Fruit fly (Drosophila melanogaster) whole organism, embryonic: ENCODE measurements around the gene pav.

ENCODE experiments used
- CG10321 ChIP-seq: fragments of 200-800 bp; sonication (Bioruptor generic); IDR thresholded peaks from 2 replicates; pipeline ENCODE4 v1.3.6; 2022; ENCODE audit warnings: missing biosample characterization, missing genetic modification characterization
- CG11504 ChIP-seq: fragments of 200-800 bp; sonication (Bioruptor generic); optimal IDR thresholded peaks from 3 replicates; lab custom pipeline; 2019; ENCODE audit warnings: missing biosample characterization, mild to moderate bottlenecking, missing genetic modification characterization, moderate library complexity
- CG13424 ChIP-seq: fragments of 200-800 bp; sonication (Bioruptor generic); optimal IDR thresholded peaks from 2 replicates; lab custom pipeline; 2019; ENCODE audit warnings: missing biosample characterization, mild to moderate bottlenecking, missing genetic modification characterization, moderate library complexity
- CG13775 ChIP-seq: fragments of 200-800 bp; sonication (Bioruptor generic); optimal IDR thresholded peaks from 3 replicates; lab custom pipeline; 2017; ENCODE audit warnings: missing biosample characterization, mild to moderate bottlenecking, missing genetic modification characterization
- CG14050 ChIP-seq: fragments of 200-800 bp; sonication (Bioruptor generic); IDR thresholded peaks from 3 replicates; pipeline ENCODE4 v1.3.6; 2022; ENCODE audit warnings: missing biosample characterization, missing genetic modification characterization
- CG15514 ChIP-seq: fragments of 200-800 bp; sonication (Bioruptor generic); optimal IDR thresholded peaks from 3 replicates; lab custom pipeline; 2017; ENCODE audit warnings: missing biosample characterization, missing genetic modification characterization, mild to moderate bottlenecking, moderate library complexity, missing genetic modification reagents
- CG17186 ChIP-seq: fragments of 200-800 bp; sonication (Bioruptor generic); optimal IDR thresholded peaks from 3 replicates; lab custom pipeline; 2017; ENCODE audit warnings: missing biosample characterization, missing genetic modification reagents, missing genetic modification characterization
- CG18011 ChIP-seq: fragments of 200-800 bp; sonication (Bioruptor generic); optimal IDR thresholded peaks from 2 replicates; lab custom pipeline; 2017; ENCODE audit warnings: missing biosample characterization, missing genetic modification characterization, mild to moderate bottlenecking, moderate library complexity, missing genotype
- CG2875 ChIP-seq: fragments of 200-800 bp; sonication (Bioruptor generic); optimal IDR thresholded peaks from 2 replicates; lab custom pipeline; 2017; ENCODE audit warnings: missing biosample characterization, mild to moderate bottlenecking, missing genetic modification characterization, missing genetic modification reagents
- CG34376 ChIP-seq: fragments of 200-800 bp; sonication (Bioruptor generic); optimal IDR thresholded peaks from 2 replicates; lab custom pipeline; 2018; ENCODE audit warnings: missing biosample characterization, mild to moderate bottlenecking, missing genetic modification characterization
- CG34422 ChIP-seq: fragments of 200-800 bp; sonication (Bioruptor generic); IDR thresholded peaks from 3 replicates; pipeline ENCODE4 v1.3.6; 2022; ENCODE audit warnings: missing biosample characterization, missing genetic modification characterization
- CG4404 ChIP-seq: fragments of 200-800 bp; sonication (Bioruptor generic); IDR thresholded peaks from 2 replicates; pipeline ENCODE4 v1.3.6; 2022; ENCODE audit warnings: missing biosample characterization, missing genetic modification characterization
- CG4617 ChIP-seq: fragments of 200-800 bp; sonication (Bioruptor generic); optimal IDR thresholded peaks from 3 replicates; lab custom pipeline; 2016; ENCODE audit warnings: missing biosample characterization, missing genetic modification characterization, borderline replicate concordance
- CG7987 ChIP-seq: fragments of 200-800 bp; sonication (Bioruptor generic); optimal IDR thresholded peaks from 2 replicates; lab custom pipeline; 2018; ENCODE audit warnings: missing biosample characterization, mild to moderate bottlenecking, missing genetic modification characterization, moderate library complexity
- CG9727 ChIP-seq: fragments of 200-800 bp; sonication (Bioruptor generic); optimal IDR thresholded peaks from 3 replicates; lab custom pipeline; 2017; ENCODE audit warnings: missing biosample characterization, mild to moderate bottlenecking, missing genetic modification characterization
- CG9797 ChIP-seq: fragments of 200-800 bp; sonication (Bioruptor generic); optimal IDR thresholded peaks from 3 replicates; lab custom pipeline; 2018; ENCODE audit warnings: missing biosample characterization, mild to moderate bottlenecking, missing genetic modification characterization
- CG9876 ChIP-seq: fragments of 200-800 bp; sonication (Bioruptor generic); optimal IDR thresholded peaks from 2 replicates; lab custom pipeline; 2016; ENCODE audit warnings: missing biosample characterization, missing genetic modification characterization
- CG9932 ChIP-seq: fragments of 200-800 bp; sonication (Bioruptor generic); IDR thresholded peaks from 2 replicates; pipeline ENCODE4 v1.3.6; 2022; ENCODE audit warnings: missing biosample characterization, missing genetic modification characterization
- CHES-1-like ChIP-seq: fragments of 200-800 bp; sonication (Bioruptor generic); optimal IDR thresholded peaks from 2 replicates; lab custom pipeline; 2016; ENCODE audit warnings: missing biosample characterization, missing genetic modification characterization
- D19B ChIP-seq: fragments of 200-800 bp; sonication (Bioruptor generic); optimal IDR thresholded peaks from 2 replicates; lab custom pipeline; 2017; ENCODE audit warnings: missing biosample characterization, mild to moderate bottlenecking, missing genetic modification characterization
- Doc3 ChIP-seq: fragments of 200-800 bp; sonication (Bioruptor generic); IDR thresholded peaks from 3 replicates; pipeline ENCODE4 v1.3.6; 2022; ENCODE audit warnings: missing biosample characterization, missing genetic modification characterization; ENCODE audit not compliant: partially characterized antibody
- E2f1 ChIP-seq: fragments of 200-800 bp; sonication (Bioruptor generic); IDR thresholded peaks from 2 replicates; pipeline ENCODE4 v1.3.6; 2022; ENCODE audit warnings: missing biosample characterization, missing genetic modification characterization
- Fer2 ChIP-seq: fragments of 200-800 bp; sonication (Bioruptor generic); optimal IDR thresholded peaks from 2 replicates; lab custom pipeline; 2018; ENCODE audit warnings: missing biosample characterization, mild to moderate bottlenecking, missing genetic modification characterization, moderate library complexity
- MESR4 ChIP-seq: fragments of 200-800 bp; sonication (Bioruptor generic); optimal IDR thresholded peaks from 2 replicates; lab custom pipeline; 2018; ENCODE audit warnings: missing biosample characterization, mild to moderate bottlenecking, missing genetic modification characterization, moderate library complexity
- Ravus ChIP-seq: fragments of 200-800 bp; sonication (Bioruptor generic); IDR thresholded peaks from 2 replicates; pipeline ENCODE4 v1.3.6; 2022; ENCODE audit warnings: missing biosample characterization, missing genetic modification characterization
- Rfx ChIP-seq: fragments of 200-800 bp; sonication (Bioruptor generic); IDR thresholded peaks from 2 replicates; pipeline ENCODE4 v1.3.6; 2022; ENCODE audit warnings: missing biosample characterization, missing genetic modification characterization
- Sry-δ ChIP-seq: fragments of 200-800 bp; sonication (Bioruptor generic); optimal IDR thresholded peaks from 2 replicates; lab custom pipeline; 2016; ENCODE audit warnings: missing biosample characterization, missing genetic modification characterization
- Ssrp ChIP-seq: fragments of 200-800 bp; sonication (Bioruptor generic); optimal IDR thresholded peaks from 2 replicates; lab custom pipeline; 2018; ENCODE audit warnings: missing biosample characterization, mild to moderate bottlenecking, missing genetic modification characterization, moderate library complexity
- Vsx1 ChIP-seq: fragments of 200-800 bp; sonication (Bioruptor generic); optimal IDR thresholded peaks from 2 replicates; lab custom pipeline; 2017; ENCODE audit warnings: missing biosample characterization, mild to moderate bottlenecking, missing genetic modification characterization, missing genetic modification reagents
- Xbp1 ChIP-seq: fragments of 200-800 bp; sonication (Bioruptor generic); optimal IDR thresholded peaks from 3 replicates; lab custom pipeline; 2016; ENCODE audit warnings: missing biosample characterization, mild to moderate bottlenecking, missing genetic modification characterization
- ara ChIP-seq: fragments of 200-800 bp; sonication (Bioruptor generic); IDR thresholded peaks from 2 replicates; pipeline ENCODE4 v1.3.6; 2022; ENCODE audit warnings: missing biosample characterization, missing genetic modification characterization
- az2 ChIP-seq: fragments of 200-800 bp; sonication (Bioruptor generic); optimal IDR thresholded peaks from 3 replicates; lab custom pipeline; 2016; ENCODE audit warnings: missing biosample characterization, missing genetic modification characterization
- cad ChIP-seq: fragments of >200 bp; optimal IDR thresholded peaks from 2 replicates; lab custom pipeline; 2017; ENCODE audit warnings: missing biosample characterization, missing genetic modification characterization
- chif ChIP-seq, 2 experiments: fragments of 200-800 bp; sonication (Bioruptor generic); optimal IDR thresholded peaks; 3 replicates each; lab custom pipeline; 2016; ENCODE audit warnings: missing biosample characterization in 2 of 2, missing genetic modification characterization in 2 of 2
- dpn ChIP-seq, 2 experiments: fragments of 200-800 bp; sonication (Bioruptor generic); optimal IDR thresholded peaks; 3 replicates each; lab custom pipeline; 2016; ENCODE audit warnings: missing biosample characterization in 2 of 2, missing genetic modification characterization in 2 of 2
- esg ChIP-seq: fragments of 200-800 bp; sonication (Bioruptor generic); conservative IDR thresholded peaks from 2 replicates; pipeline ENCODE4 v1.3.6; 2022; ENCODE audit warnings: missing biosample characterization, missing genetic modification characterization
- jigr1 ChIP-seq: fragments of 200-800 bp; sonication (Bioruptor generic); IDR thresholded peaks from 3 replicates; pipeline ENCODE4 v1.3.6; 2022; ENCODE audit warnings: missing biosample characterization, missing genetic modification characterization
- peb ChIP-seq: fragments of 200-800 bp; sonication (Bioruptor generic); IDR thresholded peaks from 2 replicates; pipeline ENCODE4 v1.3.6; 2022; ENCODE audit warnings: missing biosample characterization, missing genetic modification characterization
- pita ChIP-seq: fragments of 200-800 bp; sonication (Bioruptor generic); optimal IDR thresholded peaks from 2 replicates; lab custom pipeline; 2017; ENCODE audit warnings: missing biosample characterization, mild to moderate bottlenecking, missing genetic modification characterization
- pros ChIP-seq: fragments of 200-800 bp; sonication (Bioruptor generic); optimal IDR thresholded peaks from 3 replicates; lab custom pipeline; 2019; ENCODE audit warnings: missing biosample characterization, mild to moderate bottlenecking, missing genetic modification characterization, moderate library complexity
- repo ChIP-seq: fragments of 200-800 bp; sonication (Bioruptor generic); optimal IDR thresholded peaks from 2 replicates; lab custom pipeline; 2016; ENCODE audit warnings: missing biosample characterization, missing genetic modification characterization
- sim ChIP-seq: fragments of 200-800 bp; sonication (Bioruptor generic); IDR thresholded peaks from 2 replicates; pipeline ENCODE4 v1.3.6; 2022; ENCODE audit warnings: missing biosample characterization, missing genetic modification characterization
- sima ChIP-seq: fragments of 200-800 bp; sonication (Bioruptor generic); optimal IDR thresholded peaks from 2 replicates; lab custom pipeline; 2016; ENCODE audit warnings: missing biosample characterization, missing genetic modification characterization
- sr ChIP-seq: fragments of 200-800 bp; sonication (Bioruptor generic); IDR thresholded peaks from 3 replicates; pipeline ENCODE4 v1.3.6; 2022; ENCODE audit warnings: missing biosample characterization, missing genetic modification characterization
- ssp ChIP-seq: fragments of 200-800 bp; sonication (Bioruptor generic); IDR thresholded peaks from 2 replicates; pipeline ENCODE4 v1.3.6; 2022; ENCODE audit warnings: missing biosample characterization, missing genetic modification characterization
- unpg ChIP-seq: fragments of 200-800 bp; sonication (Bioruptor generic); optimal IDR thresholded peaks from 3 replicates; lab custom pipeline; 2018; ENCODE audit warnings: missing biosample characterization, mild to moderate bottlenecking, missing genetic modification characterization, moderate library complexity
- wdn ChIP-seq: fragments of 200-800 bp; sonication (Bioruptor generic); IDR thresholded peaks from 2 replicates; pipeline ENCODE4 v1.3.6; 2022; ENCODE audit warnings: missing biosample characterization, missing genetic modification characterization
- wek ChIP-seq: fragments of 200-800 bp; sonication (Bioruptor generic); optimal IDR thresholded peaks from 3 replicates; lab custom pipeline; 2018; ENCODE audit warnings: missing biosample characterization, mild to moderate bottlenecking, missing genetic modification characterization, moderate library complexity

The pav gene

DNA sequence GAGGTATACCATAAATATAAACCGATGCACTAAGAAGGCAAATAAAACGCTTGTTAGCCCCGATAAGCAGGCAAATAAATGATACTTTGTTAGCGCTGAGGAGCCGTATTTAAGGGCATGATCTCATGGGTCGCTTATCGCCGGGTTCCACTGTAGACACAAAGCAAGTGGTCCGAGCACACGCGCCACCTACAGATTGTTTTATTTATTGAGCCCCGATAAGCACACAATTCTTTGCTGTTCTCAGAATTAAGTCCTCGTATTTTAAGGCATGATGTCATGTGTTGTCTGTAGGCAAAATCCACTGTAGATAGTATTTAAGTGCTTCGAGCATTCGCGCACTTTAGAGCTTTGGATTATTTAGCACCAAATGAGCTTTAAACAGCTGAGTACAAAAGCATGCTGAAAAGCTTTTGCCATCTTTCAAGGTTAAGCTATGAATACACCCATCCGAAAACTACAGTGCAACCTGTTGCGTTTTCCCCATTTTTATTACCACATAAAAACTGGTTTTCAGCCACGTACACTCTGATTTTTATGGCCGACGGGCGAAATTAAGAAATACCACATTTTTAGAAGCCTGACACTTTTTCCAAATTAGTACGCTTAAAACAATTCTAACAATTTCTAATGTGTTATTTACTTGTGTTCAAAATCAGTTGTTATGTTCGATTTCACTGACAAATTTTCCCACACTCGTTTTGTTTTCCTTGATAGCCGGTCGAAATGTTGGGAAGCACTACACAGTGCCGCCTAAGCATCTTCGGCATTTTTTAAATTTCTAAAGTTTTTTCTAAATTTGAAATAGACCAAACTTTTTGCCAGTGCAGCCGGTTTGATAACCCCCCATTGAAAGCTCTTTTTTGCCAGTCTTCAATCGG lies 2.9 kb upstream of the pav start, which contains the start of gene Sqor (continued):
- peak; percentile 47 for TF ChIP-seq ssp (GFP tag; lab: Robert Waterston, UW)
- TF ChIP-seq sr (GFP tag; lab: Robert Waterston, UW): peak; percentile 61; the same call in 2 of the 3 replicates
- peak; percentile 66 for TF ChIP-seq Fer2 (tag; lab: Kevin White, UChicago)
- no peak for TF ChIP-seq Doc3
- peak; percentile 72 for TF ChIP-seq az2
- TF ChIP-seq CG9876: peak; percentile 88
- TF ChIP-seq Vsx1 (GFP tag; lab: Kevin White, UChicago): no peak
- TF ChIP-seq CG2875 (GFP tag; lab: Kevin White, UChicago): peak; percentile 31
- peak; percentile 85 for TF ChIP-seq CHES-1-like (GFP tag; lab: Kevin White, UChicago)
- TF ChIP-seq MESR4 (GFP tag; lab: Kevin White, UChicago): no peak
- peak; percentile 86 for TF ChIP-seq unpg (GFP tag; lab: Kevin White, UChicago)
- TF ChIP-seq CG7987: peak; percentile 76
- peak; percentile 79 for TF ChIP-seq Ssrp (tag; lab: Kevin White, UChicago)
- TF ChIP-seq CG10321: peak; percentile 57; the same call in 1 of the 2 replicates
- TF ChIP-seq chif (GFP tag; optimal IDR thresholded peaks at IDR 0.05; lab: Kevin White, UChicago): peak; percentile 61 to 81
- TF ChIP-seq sima: peak; percentile 53
- peak; percentile 77 for TF ChIP-seq esg (GFP tag; lab: Robert Waterston, UW)
- peak; percentile 85 for TF ChIP-seq Rfx (GFP tag; lab: Robert Waterston, UW)
- TF ChIP-seq CG14050 (GFP tag; lab: Robert Waterston, UW): peak; percentile 80
- TF ChIP-seq jigr1: peak; percentile 71; the same call in 2 of the 3 replicates
- TF ChIP-seq CG17186: peak; percentile 4
- TF ChIP-seq CG11504 (tag; lab: Kevin White, UChicago): peak; percentile 85
- peak; percentile 78 to 90 for TF ChIP-seq dpn (GFP tag; optimal IDR thresholded peaks at IDR 0.05; lab: Kevin White, UChicago)
- TF ChIP-seq wdn: peak; percentile 70
- peak; percentile 52 for TF ChIP-seq Ravus (GFP tag; lab: Robert Waterston, UW)
- TF ChIP-seq pros (GFP tag; lab: Kevin White, UChicago): peak; percentile 27
- peak; percentile 76; the same call in 2 of the 3 replicates for TF ChIP-seq CG34422
- peak; percentile 80 for TF ChIP-seq CG18011 (GFP tag; lab: Kevin White, UChicago)
- TF ChIP-seq CG4617 (GFP tag; lab: Kevin White, UChicago): peak; percentile 4
- peak; percentile 82 for TF ChIP-seq D19B (GFP tag; lab: Kevin White, UChicago)
- TF ChIP-seq wek (GFP tag; lab: Kevin White, UChicago): peak; percentile 58
- no peak for TF ChIP-seq CG9797 (GFP tag; lab: Kevin White, UChicago)
- 0 out of 2 replicates have a peak, but pooled peaks have one; percentile 26 for TF ChIP-seq sim
- peak; percentile 60 for TF ChIP-seq repo (GFP tag; lab: Kevin White, UChicago)
- TF ChIP-seq CG9727 (GFP tag; lab: Kevin White, UChicago): peak; percentile 87
- TF ChIP-seq CG13424: peak; percentile 92
- TF ChIP-seq CG9932: peak; percentile 82
- TF ChIP-seq Xbp1 (GFP tag; lab: Kevin White, UChicago): peak; percentile 88
- peak; percentile 74 for TF ChIP-seq CG15514 (GFP tag; lab: Kevin White, UChicago)
- TF ChIP-seq E2f1: peak; percentile 76
- TF ChIP-seq Sry-δ (GFP tag; lab: Kevin White, UChicago): peak; percentile 28
- peak; percentile 81 for TF ChIP-seq CG13775 (GFP tag; lab: Kevin White, UChicago)
- peak; percentile 67 for TF ChIP-seq ara (GFP tag; lab: Robert Waterston, UW)
- TF ChIP-seq pita (GFP tag; lab: Kevin White, UChicago): no peak
- peak; percentile 46 for TF ChIP-seq CG4404 (GFP tag; lab: Robert Waterston, UW)
- no peak; the same call in none of the 2 replicates for TF ChIP-seq peb
- TF ChIP-seq cad: no peak
- peak; percentile 89 for TF ChIP-seq CG34376 (GFP tag; lab: Kevin White, UChicago)
